Worm (Caenorhabditis elegans) whole organism, young adult: Measurements from ENCODE around the gene gtf-2H3.
A peak's percentile ranks its signal among the peaks of the same experiment; 100 is the strongest.

Source experiments
- B0019.2 ChIP-seq: fragments of 200-800 bp; sonication (Bioruptor generic); conservative IDR thresholded peaks from 2 replicates; pipeline ENCODE4 v1.3.6; 2022; ENCODE audit warnings: missing genetic modification reagents, missing genetic modification characterization, missing compliant biosample characterization
- B0261.1 ChIP-seq: sonication (generic microtip); optimal IDR thresholded peaks from 2 replicates; lab custom pipeline; 2016; ENCODE audit warnings: mild to moderate bottlenecking, missing genetic modification characterization, moderate library complexity, missing compliant biosample characterization
- C06A6.2 ChIP-seq: fragments of 200-800 bp; sonication (Bioruptor generic); conservative IDR thresholded peaks from 2 replicates; pipeline ENCODE4 v1.3.6; 2022; ENCODE audit warnings: missing genetic modification characterization, missing compliant biosample characterization
- C17E4.6 ChIP-seq: fragments of 200-800 bp; sonication (Bioruptor generic); IDR thresholded peaks from 2 replicates; pipeline ENCODE4 v1.3.6; 2022; ENCODE audit warnings: missing genetic modification reagents, missing genetic modification characterization, missing compliant biosample characterization
- F22D6.2 ChIP-seq: sonication (generic microtip); optimal IDR thresholded peaks from 2 replicates; lab custom pipeline; 2016; ENCODE audit warnings: mild to moderate bottlenecking, missing genetic modification characterization, missing compliant biosample characterization
- F33H1.4 ChIP-seq: fragments of 200-800 bp; sonication (Bioruptor generic); IDR thresholded peaks from 2 replicates; pipeline ENCODE4 v1.3.6; 2022; ENCODE audit warnings: missing genetic modification reagents, missing genetic modification characterization, missing compliant biosample characterization
- F37B4.10 ChIP-seq: fragments of 200-800 bp; sonication (Bioruptor generic); IDR thresholded peaks from 2 replicates; pipeline ENCODE4 v1.3.6; 2022; ENCODE audit warnings: missing genetic modification characterization, missing compliant biosample characterization
- F55B11.4 ChIP-seq: sonication (generic microtip); optimal IDR thresholded peaks from 2 replicates; lab custom pipeline; 2016; ENCODE audit warnings: missing compliant biosample characterization, missing genetic modification characterization, borderline replicate concordance; ENCODE audit not compliant: insufficient read depth
- Y95B8A.8 ChIP-seq: fragments of 200-800 bp; sonication (Bioruptor generic); IDR thresholded peaks from 2 replicates; pipeline ENCODE4 v1.3.6; 2022; ENCODE audit warnings: missing genetic modification reagents, missing genetic modification characterization, missing compliant biosample characterization
- akir-1 ChIP-seq: fragments of 200-800 bp; sonication (Bioruptor generic); optimal IDR thresholded peaks from 2 replicates; lab custom pipeline; 2018; ENCODE audit warnings: mild to moderate bottlenecking, missing genetic modification characterization, moderate library complexity, missing compliant biosample characterization
- attf-6 ChIP-seq: fragments of 200-800 bp; sonication (Bioruptor generic); IDR thresholded peaks from 2 replicates; pipeline ENCODE4 v1.3.6; 2022; ENCODE audit warnings: missing genetic modification reagents, missing genetic modification characterization, missing compliant biosample characterization
- bed-2 ChIP-seq: fragments of 200-800 bp; sonication (Bioruptor generic); IDR thresholded peaks from 2 replicates; pipeline ENCODE4 v1.3.6; 2022; ENCODE audit warnings: missing genetic modification reagents, missing genetic modification characterization, missing compliant biosample characterization
- cebp-1 ChIP-seq, 2 experiments: fragments of 200-800 bp in 1 of 2; sonication (Bioruptor generic) in 1 of 2; sonication (generic microtip) in 1 of 2; IDR thresholded peaks in 1 of 2; optimal IDR thresholded peaks in 1 of 2; 2 replicates each; pipeline versions ENCODE4 v1.3.6 to Lab custom; 2017 to 2022; ENCODE audit warnings: missing compliant biosample characterization in 2 of 2, missing genetic modification characterization in 2 of 2, mild to moderate bottlenecking in 1 of 2, missing genetic modification reagents in 1 of 2, moderate library complexity in 1 of 2
- ceh-79 ChIP-seq: sonication (generic microtip); optimal IDR thresholded peaks from 2 replicates; lab custom pipeline; 2017; ENCODE audit warnings: mild to moderate bottlenecking, missing genetic modification characterization, missing compliant biosample characterization
- egrh-3 ChIP-seq: fragments of 200-800 bp; sonication (Bioruptor generic); IDR thresholded peaks from 2 replicates; pipeline ENCODE4 v1.3.6; 2022; ENCODE audit warnings: missing genetic modification reagents, missing genetic modification characterization, missing compliant biosample characterization
- ets-4 ChIP-seq: fragments of 200-800 bp; sonication (Bioruptor generic); optimal IDR thresholded peaks from 2 replicates; lab custom pipeline; 2018; ENCODE audit warnings: mild to moderate bottlenecking, missing genetic modification characterization, missing compliant biosample characterization
- fkh-3 ChIP-seq: sonication (generic microtip); optimal IDR thresholded peaks from 2 replicates; lab custom pipeline; 2016; ENCODE audit warnings: mild to moderate bottlenecking, missing genetic modification characterization, missing compliant biosample characterization
- him-1 ChIP-seq: sonication (generic microtip); optimal IDR thresholded peaks from 2 replicates; lab custom pipeline; 2016; ENCODE audit warnings: missing genotype, missing genetic modification reagents, missing genetic modification characterization, missing compliant biosample characterization
- let-607 ChIP-seq, 2 experiments: fragments of 200-800 bp in 1 of 2; sonication (Bioruptor generic) in 1 of 2; sonication (generic microtip) in 1 of 2; optimal IDR thresholded peaks; 2 replicates each; lab custom pipeline; 2016 to 2018; ENCODE audit warnings: mild to moderate bottlenecking in 2 of 2, missing compliant biosample characterization in 2 of 2, missing genetic modification characterization in 2 of 2, moderate library complexity in 2 of 2, missing genotype in 1 of 2
- lsl-1 ChIP-seq: fragments of 200-800 bp; sonication (Bioruptor generic); optimal IDR thresholded peaks from 2 replicates; lab custom pipeline; 2018; ENCODE audit warnings: mild to moderate bottlenecking, missing genetic modification characterization, moderate library complexity, missing compliant biosample characterization
- mxl-1 ChIP-seq: sonication (generic microtip); optimal IDR thresholded peaks from 2 replicates; lab custom pipeline; 2016; ENCODE audit warnings: missing genetic modification characterization, missing compliant biosample characterization
- nfyb-1 ChIP-seq: fragments of 200-800 bp; sonication (Bioruptor generic); IDR thresholded peaks from 2 replicates; pipeline ENCODE4 v1.3.6; 2022; ENCODE audit warnings: missing genetic modification reagents, missing genetic modification characterization, missing compliant biosample characterization
- nhr-179 ChIP-seq: sonication (generic microtip); optimal IDR thresholded peaks from 2 replicates; lab custom pipeline; 2016; ENCODE audit warnings: mild to moderate bottlenecking, missing genetic modification characterization, missing compliant biosample characterization
- nhr-80 ChIP-seq: sonication (generic microtip); optimal IDR thresholded peaks from 2 replicates; lab custom pipeline; 2016; ENCODE audit warnings: missing genetic modification characterization, missing compliant biosample characterization
- pha-4 ChIP-seq: fragments of 150-350 bp; sonication (generic microtip); optimal IDR thresholded peaks from 2 replicates; lab custom pipeline; 2014; ENCODE audit warnings: missing biosample characterization, missing genetic modification reagents, missing genetic modification characterization
- rcor-1 ChIP-seq: fragments of 200-800 bp; sonication (Bioruptor generic); IDR thresholded peaks from 2 replicates; pipeline ENCODE4 v1.3.6; 2022; ENCODE audit warnings: missing genetic modification reagents, missing genetic modification characterization, missing compliant biosample characterization
- sea-2 ChIP-seq: fragments of 200-800 bp; sonication (Bioruptor generic); IDR thresholded peaks from 2 replicates; pipeline ENCODE4 v1.3.6; 2022; ENCODE audit warnings: missing genetic modification characterization, missing compliant biosample characterization
- snpc-1.3 ChIP-seq: sonication (generic microtip); optimal IDR thresholded peaks from 2 replicates; lab custom pipeline; 2017; ENCODE audit warnings: missing genetic modification characterization, mild to moderate bottlenecking, missing compliant biosample characterization, antibody characterized with exemption, moderate library complexity, missing genotype, missing genetic modification reagents; ENCODE audit not compliant: insufficient read depth
- snpc-3.4 ChIP-seq: sonication (generic microtip); optimal IDR thresholded peaks from 2 replicates; lab custom pipeline; 2017; ENCODE audit warnings: missing genetic modification characterization, mild to moderate bottlenecking, missing compliant biosample characterization, antibody characterized with exemption, moderate library complexity, missing genotype, missing genetic modification reagents
- unc-130 ChIP-seq: sonication (generic microtip); optimal IDR thresholded peaks from 2 replicates; lab custom pipeline; 2016; ENCODE audit warnings: missing genetic modification reagents, missing genetic modification characterization, missing compliant biosample characterization
- unc-62 ChIP-seq: fragments of 150-350 bp; optimal IDR thresholded peaks from 2 replicates; lab custom pipeline; 2014; ENCODE audit warnings: missing biosample characterization, missing genetic modification reagents, missing genetic modification characterization
- ztf-3 ChIP-seq: fragments of 200-800 bp; sonication (Bioruptor generic); optimal IDR thresholded peaks from 2 replicates; lab custom pipeline; 2018; ENCODE audit warnings: mild to moderate bottlenecking, missing genetic modification characterization, missing compliant biosample characterization

The gtf-2H3 gene

DNA sequence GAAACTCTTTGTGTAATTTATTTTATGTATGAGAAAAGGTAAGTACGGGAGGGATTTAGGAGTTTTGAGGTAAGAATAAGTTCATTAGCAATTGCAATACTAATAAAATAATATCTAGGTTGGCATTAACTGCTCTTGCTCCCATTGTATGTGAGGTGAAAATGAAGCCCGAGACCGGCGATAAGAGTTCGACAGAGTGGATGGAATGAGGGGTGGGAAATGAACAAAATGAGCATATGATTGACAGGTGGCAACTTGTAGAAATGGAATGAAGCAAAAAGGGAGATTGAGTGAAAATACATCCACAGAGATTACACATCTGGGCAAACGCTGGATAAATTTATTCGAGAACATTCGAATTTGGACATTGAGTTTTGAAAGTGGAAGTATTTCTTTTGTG lies 41.2 kb downstream of the gtf-2H3 start:
- TF ChIP-seq Y95B8A.8 (no peak), unc-62 (GFP tag; lab: Kevin White, UChicago) (peak; percentile 8), let-607 (tag; optimal IDR thresholded peaks at IDR 0.05; lab: Kevin White, UChicago) (peak in 1 of 2 experiments; percentile 68), fkh-3 (tag; lab: Kevin White, UChicago) (no peak), rcor-1 (GFP tag; lab: Robert Waterston, UW) (no peak), ets-4 (no peak), nhr-80 (peak; percentile 34), sea-2 (GFP tag; lab: Robert Waterston, UW) (no peak), F22D6.2 (tag; lab: Kevin White, UChicago) (no peak), cebp-1 (GFP tag; IDR thresholded peaks at IDR 0.05; lab: Robert Waterston, UW) (no peak), cebp-1 (tag; optimal IDR thresholded peaks at IDR 0.05; lab: Kevin White, UChicago) (no peak)
- TF ChIP-seq, all 124 proteins: peak for 3

- TF ChIP-seq mxl-1 (tag; lab: Kevin White, UChicago) (no peak), attf-6 (GFP tag; lab: Robert Waterston, UW) (no peak), unc-130 (GFP tag; lab: Kevin White, UChicago) (no peak), ceh-79 (tag; lab: Kevin White, UChicago) (no peak), F55B11.4 (tag; lab: Kevin White, UChicago) (no peak), bed-2 (no peak), C06A6.2 (GFP tag; lab: Robert Waterston, UW) (no peak), pha-4 (no peak), snpc-1.3 (tag; lab: Kevin White, UChicago) (no peak), nhr-179 (tag; lab: Kevin White, UChicago) (no peak), B0019.2 (GFP tag; lab: Robert Waterston, UW) (no peak)
Observed at ce11 chrIII:10078151-10078550, 41.8 kb downstream of the gtf-2H3 start, which contains the start of gene T16G12.9. TSS of gene T16G12.9 (minus strand) at chrIII:10078251.

- TF ChIP-seq him-1 (tag; lab: Kevin White, UChicago): peak; percentile 30
- TF ChIP-seq let-607 (tag; optimal IDR thresholded peaks at IDR 0.05; lab: Kevin White, UChicago): no peak
- TF ChIP-seq B0261.1 (tag; lab: Kevin White, UChicago): no peak
- TF ChIP-seq F55B11.4 (tag; lab: Kevin White, UChicago): no peak
- TF ChIP-seq nfyb-1 (GFP tag; lab: Robert Waterston, UW): peak; percentile 86
- no peak for TF ChIP-seq akir-1 (GFP tag; lab: Kevin White, UChicago)
- no peak for TF ChIP-seq F33H1.4 (GFP tag; lab: Robert Waterston, UW)
- TF ChIP-seq lsl-1 (GFP tag; lab: Kevin White, UChicago): no peak
Observed at ce11 chrIII:10076042-10076441, 43.9 kb downstream of the gtf-2H3 start.

DNA sequence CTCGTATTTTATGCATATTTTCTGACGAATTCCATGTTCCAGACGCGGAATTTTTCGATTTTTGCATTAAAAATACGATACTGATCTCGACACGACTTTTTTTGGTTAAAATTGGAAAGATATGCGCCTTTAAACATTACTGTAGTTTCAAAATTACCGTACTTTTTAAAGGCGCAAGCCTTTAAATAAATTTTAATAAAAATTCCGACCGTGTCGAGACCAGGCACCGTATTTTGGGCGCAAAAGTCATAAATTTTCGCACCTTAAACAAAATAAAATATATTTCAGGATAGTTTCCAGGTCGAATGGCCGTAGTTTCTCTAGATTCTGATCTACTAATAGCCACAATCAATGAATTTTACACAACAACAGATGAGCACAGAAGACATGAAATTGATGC lies 50.7 kb downstream of the gtf-2H3 start, which contains the start of gene T16G12.6:
TSS of gene T16G12.6 (plus strand) at position 301 of the 400 bp plus-strand sequence.
- TF ChIP-seq F37B4.10 (GFP tag; lab: Robert Waterston, UW) (no peak), egrh-3 (GFP tag; lab: Robert Waterston, UW) (no peak), ztf-3 (no peak), C17E4.6 (GFP tag; lab: Robert Waterston, UW) (no peak), Y95B8A.8 (no peak), snpc-3.4 (tag; lab: Kevin White, UChicago) (no peak)
